1 worm cellular context compared by ENCODE assay signal in the genomic region with DNA sequence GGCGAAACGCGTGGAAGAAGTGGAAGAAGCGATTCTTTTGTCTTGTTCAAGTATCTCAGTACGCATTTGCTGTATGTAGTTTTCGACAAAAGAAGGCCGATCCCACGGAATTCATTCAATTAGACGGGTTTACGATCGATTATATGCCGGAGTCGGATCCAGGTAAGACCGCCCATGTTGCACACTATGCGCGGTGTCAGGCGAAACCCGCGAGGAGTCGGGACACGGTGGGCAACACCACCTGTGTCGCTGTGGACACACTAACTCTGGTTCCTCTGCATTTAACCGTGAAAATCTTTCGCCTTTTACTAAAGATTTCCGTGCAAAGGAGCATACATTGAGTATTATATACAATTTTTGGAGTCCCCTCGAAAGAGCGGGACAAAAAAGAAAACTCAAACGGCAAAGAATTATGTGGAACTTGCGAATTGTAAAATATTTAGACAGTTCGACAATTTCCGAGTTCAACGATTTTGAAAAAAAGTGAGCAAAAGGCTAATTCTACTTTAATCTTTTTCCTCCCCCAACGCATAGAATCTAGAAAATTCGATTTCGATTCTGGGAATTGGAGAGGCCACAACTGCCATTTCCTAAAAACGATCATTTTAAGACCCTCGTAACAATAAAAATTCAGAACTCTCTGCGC.
TF ChIP-seq lines count a peak whose summit lies in the region.

No protein-coding gene starts in this region.

TF ChIP-seq in whole organism, L4 larva, 104 proteins besides CTCF, POLR2A, EP300 and RAD21 (continued from another document):
- peak in 1 of 2 experiments; percentile 54 for TF ChIP-seq unc-62 (GFP tag; optimal IDR thresholded peaks at IDR 0.05 in 1 of 2; lab: Kevin White, UChicago)
- TF ChIP-seq unc-62 (tag; optimal IDR thresholded peaks at IDR 0.05; lab: Kevin White, UChicago): no peak
- no peak for TF ChIP-seq lin-15B (tag; optimal IDR thresholded peaks at IDR 0.05; lab: Kevin White, UChicago)
